Worm (Caenorhabditis elegans) whole organism, late embryonic: ENCODE results near the gene acl-7.

Source experiments
- C38D4.7 ChIP-seq: fragments of 200-800 bp; sonication (Bioruptor generic); optimal IDR thresholded peaks from 2 replicates; lab custom pipeline; 2018; ENCODE audit warnings: mild to moderate bottlenecking, missing genetic modification characterization, moderate library complexity, missing compliant biosample characterization
- F13H6.1 ChIP-seq: sonication (generic microtip); optimal IDR thresholded peaks from 2 replicates; lab custom pipeline; 2016; ENCODE audit warnings: missing genetic modification characterization, missing compliant biosample characterization
- K02D7.2 ChIP-seq: sonication (generic microtip); optimal IDR thresholded peaks from 2 replicates; lab custom pipeline; 2017; ENCODE audit warnings: mild to moderate bottlenecking, missing genetic modification characterization, missing compliant biosample characterization
- K09A11.1 ChIP-seq: sonication (generic microtip); optimal IDR thresholded peaks from 2 replicates; lab custom pipeline; 2017; ENCODE audit warnings: antibody characterized with exemption, mild to moderate bottlenecking, missing genetic modification characterization, missing compliant biosample characterization; ENCODE audit not compliant: insufficient read depth
- Y22D7AL.16 ChIP-seq: sonication (generic microtip); optimal IDR thresholded peaks from 2 replicates; lab custom pipeline; 2016; ENCODE audit warnings: missing genetic modification characterization, missing compliant biosample characterization
- ceh-14 ChIP-seq: sonication (generic microtip); optimal IDR thresholded peaks from 2 replicates; lab custom pipeline; 2016; ENCODE audit warnings: missing genotype, missing genetic modification characterization, missing compliant biosample characterization
- ceh-19 ChIP-seq: fragments of 200-800 bp; sonication (Bioruptor generic); optimal IDR thresholded peaks from 2 replicates; lab custom pipeline; 2018; ENCODE audit warnings: mild to moderate bottlenecking, missing genetic modification characterization, missing compliant biosample characterization
- ceh-2 ChIP-seq: sonication (generic microtip); optimal IDR thresholded peaks from 2 replicates; lab custom pipeline; 2016; ENCODE audit warnings: missing genotype, missing genetic modification characterization, missing compliant biosample characterization
- ceh-24 ChIP-seq: sonication (generic microtip); optimal IDR thresholded peaks from 2 replicates; lab custom pipeline; 2016; ENCODE audit warnings: mild to moderate bottlenecking, missing genetic modification characterization, missing compliant biosample characterization
- ceh-31 ChIP-seq: sonication (generic microtip); optimal IDR thresholded peaks from 2 replicates; lab custom pipeline; 2016; ENCODE audit warnings: missing genetic modification characterization, missing compliant biosample characterization
- ceh-34 ChIP-seq: sonication (generic microtip); optimal IDR thresholded peaks from 2 replicates; lab custom pipeline; 2016; ENCODE audit warnings: mild to moderate bottlenecking, missing genetic modification characterization, missing compliant biosample characterization
- ceh-45 ChIP-seq: fragments of 200-800 bp; sonication (Bioruptor generic); IDR thresholded peaks from 2 replicates; pipeline ENCODE4 v1.3.6; 2022; ENCODE audit warnings: missing genetic modification reagents, missing genetic modification characterization, missing compliant biosample characterization
- ceh-48 ChIP-seq: sonication (generic microtip); optimal IDR thresholded peaks from 2 replicates; lab custom pipeline; 2016; ENCODE audit warnings: missing genetic modification characterization, inconsistent platforms, missing compliant biosample characterization
- ceh-6 ChIP-seq: fragments of 200-800 bp; sonication (Bioruptor generic); optimal IDR thresholded peaks from 2 replicates; lab custom pipeline; 2018; ENCODE audit warnings: mild to moderate bottlenecking, missing genetic modification characterization, missing compliant biosample characterization
- dmd-4 ChIP-seq: sonication (generic microtip); optimal IDR thresholded peaks from 2 replicates; lab custom pipeline; 2016; ENCODE audit warnings: borderline replicate concordance, missing genetic modification characterization, missing compliant biosample characterization
- dve-1 ChIP-seq: sonication (generic microtip); optimal IDR thresholded peaks from 2 replicates; lab custom pipeline; 2017; ENCODE audit warnings: antibody characterized with exemption, mild to moderate bottlenecking, missing genetic modification characterization, missing compliant biosample characterization
- elt-2 ChIP-seq: sonication (generic microtip); optimal IDR thresholded peaks from 2 replicates; lab custom pipeline; 2016; ENCODE audit warnings: missing genetic modification reagents, missing genetic modification characterization, missing compliant biosample characterization
- fkh-10 ChIP-seq: fragments of 150-350 bp; optimal IDR thresholded peaks from 2 replicates; lab custom pipeline; 2014; ENCODE audit warnings: missing biosample characterization, missing genetic modification reagents, missing genetic modification characterization
- gmeb-2 ChIP-seq: sonication (generic microtip); optimal IDR thresholded peaks from 2 replicates; lab custom pipeline; 2016; ENCODE audit warnings: missing genetic modification characterization, inconsistent platforms, missing compliant biosample characterization
- hlh-13 ChIP-seq: fragments of 200-800 bp; sonication (Bioruptor generic); optimal IDR thresholded peaks from 2 replicates; lab custom pipeline; 2018; ENCODE audit warnings: mild to moderate bottlenecking, missing genetic modification characterization, missing compliant biosample characterization
- hlh-15 ChIP-seq: sonication (generic microtip); optimal IDR thresholded peaks from 2 replicates; lab custom pipeline; 2016; ENCODE audit warnings: missing genetic modification characterization, missing compliant biosample characterization
- hlh-30 ChIP-seq: sonication (generic microtip); optimal IDR thresholded peaks from 2 replicates; lab custom pipeline; 2017; ENCODE audit warnings: antibody characterized with exemption, missing genetic modification characterization, missing compliant biosample characterization; ENCODE audit not compliant: insufficient read depth
- hlh-6 ChIP-seq: sonication (generic microtip); optimal IDR thresholded peaks from 2 replicates; lab custom pipeline; 2016; ENCODE audit warnings: missing genotype, missing genetic modification characterization, missing compliant biosample characterization
- hlh-8 ChIP-seq: sonication (generic microtip); optimal IDR thresholded peaks from 2 replicates; lab custom pipeline; 2016; ENCODE audit warnings: missing genotype, missing genetic modification characterization, missing compliant biosample characterization
- lim-6 ChIP-seq: sonication (generic microtip); optimal IDR thresholded peaks from 2 replicates; lab custom pipeline; 2016; ENCODE audit warnings: missing genetic modification characterization, missing compliant biosample characterization
- madf-2 ChIP-seq: sonication (generic microtip); optimal IDR thresholded peaks from 2 replicates; lab custom pipeline; 2017; ENCODE audit warnings: missing genetic modification characterization, missing compliant biosample characterization
- mec-3 ChIP-seq: sonication (generic microtip); optimal IDR thresholded peaks from 2 replicates; lab custom pipeline; 2016; ENCODE audit warnings: borderline replicate concordance, missing genetic modification characterization, missing compliant biosample characterization
- nfya-1 ChIP-seq: sonication (generic microtip); optimal IDR thresholded peaks from 2 replicates; lab custom pipeline; 2017; ENCODE audit warnings: missing genetic modification characterization, mild to moderate bottlenecking, missing compliant biosample characterization, antibody characterized with exemption, moderate library complexity
- nhr-11 ChIP-seq: fragments of 150-350 bp; optimal IDR thresholded peaks from 2 replicates; lab custom pipeline; 2014; ENCODE audit warnings: missing biosample characterization, missing genetic modification characterization
- pat-9 ChIP-seq: fragments of 200-800 bp; sonication (Bioruptor generic); optimal IDR thresholded peaks from 2 replicates; lab custom pipeline; 2018; ENCODE audit warnings: mild to moderate bottlenecking, missing genetic modification characterization, moderate library complexity, missing compliant biosample characterization
- pha-2 ChIP-seq: sonication (generic microtip); optimal IDR thresholded peaks from 2 replicates; lab custom pipeline; 2017; ENCODE audit warnings: mild to moderate bottlenecking, missing genetic modification characterization, missing compliant biosample characterization
- ref-2 ChIP-seq: sonication (generic microtip); optimal IDR thresholded peaks from 2 replicates; lab custom pipeline; 2016; ENCODE audit warnings: missing genetic modification characterization, missing compliant biosample characterization
- rnt-1 ChIP-seq: sonication (generic microtip); optimal IDR thresholded peaks from 2 replicates; lab custom pipeline; 2016; ENCODE audit warnings: missing genetic modification characterization, missing compliant biosample characterization
- sox-2 ChIP-seq: fragments of 200-800 bp; sonication (Bioruptor generic); IDR thresholded peaks from 2 replicates; pipeline ENCODE4 v1.3.6; 2022; ENCODE audit warnings: missing genetic modification reagents, missing genetic modification characterization, missing compliant biosample characterization
- sox-4 ChIP-seq: sonication (generic microtip); optimal IDR thresholded peaks from 2 replicates; lab custom pipeline; 2017; ENCODE audit warnings: mild to moderate bottlenecking, missing genetic modification characterization, inconsistent platforms, missing compliant biosample characterization
- tbx-2 ChIP-seq: sonication (generic microtip); optimal IDR thresholded peaks from 2 replicates; lab custom pipeline; 2016; ENCODE audit warnings: missing genetic modification characterization, missing compliant biosample characterization
- tbx-7 ChIP-seq: sonication (generic microtip); optimal IDR thresholded peaks from 2 replicates; lab custom pipeline; 2016; ENCODE audit warnings: missing genotype, missing genetic modification characterization, missing compliant biosample characterization
- unc-86 ChIP-seq: sonication (generic microtip); optimal IDR thresholded peaks from 2 replicates; lab custom pipeline; 2016; ENCODE audit warnings: missing genetic modification characterization, missing compliant biosample characterization
- zip-5 ChIP-seq: sonication (generic microtip); optimal IDR thresholded peaks from 2 replicates; lab custom pipeline; 2016; ENCODE audit warnings: missing genetic modification characterization, missing compliant biosample characterization
- ztf-16 ChIP-seq: sonication (generic microtip); optimal IDR thresholded peaks from 2 replicates; lab custom pipeline; 2017; ENCODE audit warnings: missing genetic modification characterization, missing compliant biosample characterization

Gene acl-7

DNA sequence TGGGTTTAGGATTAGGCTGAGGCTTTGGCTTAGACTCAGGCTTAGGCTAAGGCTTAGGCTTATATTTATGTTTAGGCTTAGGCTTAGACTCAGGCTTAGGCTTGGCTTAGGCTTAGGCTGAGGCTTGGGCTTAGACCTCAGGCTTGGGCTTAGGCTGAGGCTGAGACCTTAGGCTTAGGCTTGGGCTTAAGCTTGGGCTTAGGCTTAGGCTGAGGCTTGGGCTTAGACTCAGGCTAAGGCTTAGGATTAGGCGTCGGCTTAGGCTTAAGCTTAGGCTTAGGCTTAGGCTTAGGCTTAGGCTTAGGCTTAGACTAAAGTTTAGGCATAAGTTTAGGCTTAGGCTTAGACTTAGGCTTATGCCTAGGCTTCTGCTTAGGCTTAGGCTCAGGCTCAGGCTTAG lies 8.2 kb upstream of the acl-7 start:
- TF ChIP-seq madf-2 (tag; lab: Kevin White, UChicago): no peak
- no peak for TF ChIP-seq Y22D7AL.16 (tag; lab: Kevin White, UChicago)
- no peak for TF ChIP-seq K09A11.1
- no peak for TF ChIP-seq hlh-13
- no peak for TF ChIP-seq ceh-31
- TF ChIP-seq zip-5: no peak
- no peak for TF ChIP-seq sox-2
- peak; percentile 71 for TF ChIP-seq hlh-6
- TF ChIP-seq dmd-4 (tag; lab: Kevin White, UChicago): no peak
- no peak for TF ChIP-seq nhr-11
- peak; percentile 96 for TF ChIP-seq dve-1
- TF ChIP-seq F13H6.1 (tag; lab: Kevin White, UChicago): no peak
- TF ChIP-seq ztf-16 (tag; lab: Kevin White, UChicago): no peak
- TF ChIP-seq tbx-7 (tag; lab: Kevin White, UChicago): no peak
- TF ChIP-seq sox-4: peak; percentile 10

ce11 chrII:12823437-12823836 lies 7.2 kb upstream of the acl-7 start, which contains the start of gene Y46G5A.36:
Gene Y46G5A.36, plus strand, starts transcription at chrII:12823679.
- TF ChIP-seq ceh-14 (tag; lab: Kevin White, UChicago) (no peak), lim-6 (tag; lab: Kevin White, UChicago) (no peak), ceh-45 (GFP tag; lab: Robert Waterston, UW) (no peak), ztf-16 (tag; lab: Kevin White, UChicago) (no peak), elt-2 (tag; lab: Kevin White, UChicago) (peak; percentile 94), ceh-24 (tag; lab: Kevin White, UChicago) (no peak)

ce11 chrII:12819979-12820378 lies 3.7 kb upstream of the acl-7 start:
- no peak for TF ChIP-seq ceh-48 (tag; lab: Kevin White, UChicago)
- no peak for TF ChIP-seq pha-2
- no peak for TF ChIP-seq K02D7.2
- TF ChIP-seq hlh-15 (tag; lab: Kevin White, UChicago): no peak
- TF ChIP-seq hlh-30 (tag; lab: Kevin White, UChicago): no peak
- no peak for TF ChIP-seq nhr-11
- no peak for TF ChIP-seq C38D4.7 (GFP tag; lab: Kevin White, UChicago)
- TF ChIP-seq K09A11.1: no peak
- no peak for TF ChIP-seq tbx-2 (tag; lab: Kevin White, UChicago)
- TF ChIP-seq mec-3: no peak
- no peak for TF ChIP-seq ceh-19 (GFP tag; lab: Kevin White, UChicago)
- TF ChIP-seq gmeb-2 (tag; lab: Kevin White, UChicago): no peak
- no peak for TF ChIP-seq ceh-31
- no peak for TF ChIP-seq zip-5
- TF ChIP-seq hlh-6: no peak

- TF ChIP-seq C38D4.7 (GFP tag; lab: Kevin White, UChicago): no peak
- TF ChIP-seq ceh-14 (tag; lab: Kevin White, UChicago): no peak
- no peak for TF ChIP-seq ztf-16 (tag; lab: Kevin White, UChicago)
- TF ChIP-seq ref-2 (tag; lab: Kevin White, UChicago): no peak
- no peak for TF ChIP-seq ceh-6 (GFP tag; lab: Kevin White, UChicago)
- TF ChIP-seq F13H6.1 (tag; lab: Kevin White, UChicago): no peak
- no peak for TF ChIP-seq pha-2
- no peak for TF ChIP-seq nfya-1 (tag; lab: Kevin White, UChicago)
- TF ChIP-seq hlh-8 (tag; lab: Kevin White, UChicago): no peak
- TF ChIP-seq mec-3: no peak
- no peak for TF ChIP-seq rnt-1 (tag; lab: Kevin White, UChicago)
- TF ChIP-seq fkh-10 (GFP tag; lab: Kevin White, UChicago): no peak
- TF ChIP-seq ceh-34 (tag; lab: Kevin White, UChicago): no peak
- no peak for TF ChIP-seq pat-9 (tag; lab: Kevin White, UChicago)
- TF ChIP-seq ceh-2: no peak
- no peak for TF ChIP-seq ceh-19 (GFP tag; lab: Kevin White, UChicago)
- TF ChIP-seq elt-2 (tag; lab: Kevin White, UChicago): no peak
- no peak for TF ChIP-seq unc-86 (tag; lab: Kevin White, UChicago)
These were observed 2.2 kb upstream of the acl-7 start, which contains the start of gene Y46G5A.22 for ce11 chrII:12818488-12818887. Gene Y46G5A.22, minus strand, starts transcription at chrII:12818588.
